Fruit fly (Drosophila melanogaster): ENCODE measurements around the gene Tbcd.

- TF ChIP-seq CG8478 (optimal IDR thresholded peaks at IDR 0.05), result no peak
- no peak for TF ChIP-seq CTCF (optimal IDR thresholded peaks at IDR 0.05)
These were observed 14.3 kb upstream of the Tbcd start for dm6 chr2L:2133009-2133408.
